Worm (Caenorhabditis elegans): ENCODE results near the gene C12D8.9.

The C12D8.9 gene

ce11 chrV:10239861-10240260, 3.1 kb downstream of the C12D8.9 start, which contains the start of gene fipr-8:
Gene fipr-8, minus strand, starts transcription at chrV:10239961.
- TF ChIP-seq nhr-77 (tag; optimal IDR thresholded peaks at IDR 0.05) (no peak), fkh-10 (GFP tag; optimal IDR thresholded peaks at IDR 0.05) (no peak), blmp-1 (tag; optimal IDR thresholded peaks at IDR 0.05) (no peak)

- no peak for TF ChIP-seq fkh-10 (GFP tag; optimal IDR thresholded peaks at IDR 0.05)
- no peak for TF ChIP-seq nhr-20 (tag; optimal IDR thresholded peaks at IDR 0.05)
- TF ChIP-seq sptf-1 (tag; optimal IDR thresholded peaks at IDR 0.05), result no peak
- TF ChIP-seq skn-1 (tag; optimal IDR thresholded peaks at IDR 0.05), result peak; percentile 28
- TF ChIP-seq snpc-4 (tag; optimal IDR thresholded peaks at IDR 0.05), result no peak
- no peak for TF ChIP-seq C04F5.9 (tag; optimal IDR thresholded peaks at IDR 0.05)
- TF ChIP-seq nhr-90 (tag; optimal IDR thresholded peaks at IDR 0.05; ENCODE audit: poor library complexity), result no peak
- TF ChIP-seq ces-1 (GFP tag; optimal IDR thresholded peaks at IDR 0.05), result no peak
- peak; percentile 50 to 64 for TF ChIP-seq lin-35 (GFP tag; optimal IDR thresholded peaks at IDR 0.05)
- TF ChIP-seq xbp-1 (tag; optimal IDR thresholded peaks at IDR 0.05), result peak; percentile 10
- no peak for TF ChIP-seq ceh-8 (GFP tag; optimal IDR thresholded peaks at IDR 0.05)
- TF ChIP-seq snu-23 (GFP tag; optimal IDR thresholded peaks at IDR 0.05), result peak; percentile 18
- TF ChIP-seq unc-62 (GFP tag; optimal IDR thresholded peaks at IDR 0.05), result no peak
- TF ChIP-seq sox-4 (tag; optimal IDR thresholded peaks at IDR 0.05), result no peak
- peak; percentile 37 to 42 for TF ChIP-seq efl-1 (optimal IDR thresholded peaks at IDR 0.05)
- peak in 1 of 2 experiments; percentile 27 for TF ChIP-seq efl-1 (GFP tag; optimal IDR thresholded peaks at IDR 0.05 in 1 of 2)
- no peak for TF ChIP-seq efl-3 (GFP tag; optimal IDR thresholded peaks at IDR 0.05)
- peak; percentile 25 for TF ChIP-seq dsc-1 (tag; optimal IDR thresholded peaks at IDR 0.05)
- TF ChIP-seq elt-2 (tag; optimal IDR thresholded peaks at IDR 0.05), result no peak
- TF ChIP-seq ama-1 (optimal IDR thresholded peaks at IDR 0.05), result no peak
- TF ChIP-seq mab-9 (GFP tag; IDR thresholded peaks at IDR 0.05), result no peak
- no peak for TF ChIP-seq lin-39 (tag; optimal IDR thresholded peaks at IDR 0.05)
- no peak for TF ChIP-seq alr-1 (tag; optimal IDR thresholded peaks at IDR 0.05; ENCODE audit: borderline replicate concordance)
- no peak for TF ChIP-seq vab-15 (tag; optimal IDR thresholded peaks at IDR 0.05)
- TF ChIP-seq aha-1 (tag; optimal IDR thresholded peaks at IDR 0.05), result no peak
- peak; percentile 13 for TF ChIP-seq blmp-1 (tag; optimal IDR thresholded peaks at IDR 0.05)
- no peak for TF ChIP-seq irx-1 (tag; optimal IDR thresholded peaks at IDR 0.05)
- no peak for TF ChIP-seq mef-2 (tag; optimal IDR thresholded peaks at IDR 0.05)
- TF ChIP-seq mdl-1 (tag; optimal IDR thresholded peaks at IDR 0.05), result no peak
- no peak for TF ChIP-seq mep-1 (tag; optimal IDR thresholded peaks at IDR 0.05)
- no peak for TF ChIP-seq nhr-237 (tag; optimal IDR thresholded peaks at IDR 0.05)
- no peak for TF ChIP-seq ztf-11 (tag; optimal IDR thresholded peaks at IDR 0.05)
- TF ChIP-seq nhr-11 (tag; optimal IDR thresholded peaks at IDR 0.05), result no peak
- TF ChIP-seq nhr-76 (tag; optimal IDR thresholded peaks at IDR 0.05), result no peak
- TF ChIP-seq aly-2 (tag; optimal IDR thresholded peaks at IDR 0.05), result no peak
- no peak for TF ChIP-seq zip-4 (GFP tag; optimal IDR thresholded peaks at IDR 0.05)
- TF ChIP-seq unc-86 (tag; optimal IDR thresholded peaks at IDR 0.05), result no peak
- TF ChIP-seq egl-27 (tag; optimal IDR thresholded peaks at IDR 0.05), result no peak
- TF ChIP-seq nhr-47 (tag; optimal IDR thresholded peaks at IDR 0.05), result no peak
- TF ChIP-seq C16A3.4 (tag; optimal IDR thresholded peaks at IDR 0.05), result peak; percentile 8
- TF ChIP-seq tbx-2 (tag; optimal IDR thresholded peaks at IDR 0.05), result no peak
- TF ChIP-seq nhr-12 (tag; optimal IDR thresholded peaks at IDR 0.05), result no peak
- TF ChIP-seq fos-1 (tag; optimal IDR thresholded peaks at IDR 0.05), result no peak
- TF ChIP-seq ztf-4 (tag; optimal IDR thresholded peaks at IDR 0.05), result no peak
- no peak for TF ChIP-seq nhr-84 (tag; optimal IDR thresholded peaks at IDR 0.05)
- no peak for TF ChIP-seq ceh-90 (tag; optimal IDR thresholded peaks at IDR 0.05)
- no peak for TF ChIP-seq hlh-17 (GFP tag; optimal IDR thresholded peaks at IDR 0.05; ENCODE audit: borderline replicate concordance)
- TF ChIP-seq lsy-2 (tag; optimal IDR thresholded peaks at IDR 0.05), result peak; percentile 9 to 58
- peak; percentile 55 for TF ChIP-seq lin-15B (tag; optimal IDR thresholded peaks at IDR 0.05)
- TF ChIP-seq swsn-7 (tag; optimal IDR thresholded peaks at IDR 0.05), result no peak
- no peak for TF ChIP-seq unc-98 (GFP tag; IDR thresholded peaks at IDR 0.05)
- TF ChIP-seq C34B4.2 (tag; optimal IDR thresholded peaks at IDR 0.05), result no peak
Observed at ce11 chrV:10238665-10239064, 4.3 kb downstream of the C12D8.9 start, which contains the start of gene fubl-1. Gene fubl-1, minus strand, starts transcription at chrV:10238866.

Data from whole organism, L1 larva.